Fruit fly (Drosophila melanogaster) Kc167 (cell line): ENCODE data around the gene CG14903.

Experiments used
- Myc ChIP-seq: fragments of >200 bp; optimal IDR thresholded peaks from 2 replicates; lab custom pipeline; 2017; ENCODE audit warnings: missing external identifiers
- Sin3A ChIP-seq: fragments of >200 bp; optimal IDR thresholded peaks from 2 replicates; lab custom pipeline; 2018; ENCODE audit warnings: missing external identifiers
- h ChIP-seq: fragments of >200 bp; optimal IDR thresholded peaks from 3 replicates; lab custom pipeline; 2018; ENCODE audit warnings: missing external identifiers
- insv ChIP-seq: fragments of >200 bp; optimal IDR thresholded peaks from 3 replicates; lab custom pipeline; 2018; ENCODE audit warnings: missing external identifiers
- psq ChIP-seq: fragments of >200 bp; optimal IDR thresholded peaks from 2 replicates; lab custom pipeline; 2017; ENCODE audit warnings: missing external identifiers
- ttk ChIP-seq: sonication (Bioruptor generic); optimal IDR thresholded peaks from 2 replicates; lab custom pipeline; 2017; ENCODE audit warnings: missing external identifiers

- TF ChIP-seq psq (lab: Kevin White, UChicago): no peak
- TF ChIP-seq insv (lab: Kevin White, UChicago): no peak
- TF ChIP-seq Sin3A: no peak
- TF ChIP-seq Myc (lab: Kevin White, UChicago): no peak
- TF ChIP-seq ttk (lab: Kevin White, UChicago): no peak
- no peak for TF ChIP-seq h (lab: Kevin White, UChicago)
Measured at dm6 chr3R:16583605-16584004, 10.1 kb upstream of the CG14903 start, which contains the start of gene Scp2.
